Fruit fly (Drosophila melanogaster) whole organism, prepupa: ENCODE results near the gene Octbeta1R.

Source experiments
- Blimp-1 ChIP-seq: fragments of 200-800 bp; sonication (Bioruptor generic); optimal IDR thresholded peaks from 3 replicates; lab custom pipeline; 2017; ENCODE audit warnings: missing biosample characterization, missing genetic modification characterization, mild to moderate bottlenecking, moderate library complexity, missing genetic modification reagents
- CG10631 ChIP-seq: fragments of 200-800 bp; sonication (Bioruptor generic); optimal IDR thresholded peaks from 2 replicates; lab custom pipeline; 2016; ENCODE audit warnings: missing biosample characterization, missing genetic modification characterization
- CG10669 ChIP-seq: fragments of 200-800 bp; sonication (Bioruptor generic); optimal IDR thresholded peaks from 3 replicates; lab custom pipeline; 2018; ENCODE audit warnings: missing biosample characterization, mild to moderate bottlenecking, missing genetic modification characterization, moderate library complexity
- CG11294 ChIP-seq: fragments of 200-800 bp; sonication (Bioruptor generic); IDR thresholded peaks from 2 replicates; pipeline ENCODE4 v1.3.6; 2022; ENCODE audit warnings: missing biosample characterization, missing genetic modification characterization
- CG11902 ChIP-seq: fragments of 200-800 bp; sonication (Bioruptor generic); optimal IDR thresholded peaks from 3 replicates; lab custom pipeline; 2016; ENCODE audit warnings: missing biosample characterization, missing genetic modification characterization
- CG15336 ChIP-seq: fragments of 200-800 bp; sonication (Bioruptor generic); IDR thresholded peaks from 2 replicates; pipeline ENCODE4 v1.3.6; 2022; ENCODE audit warnings: missing biosample characterization, missing genetic modification characterization
- CG16779 ChIP-seq: fragments of 200-800 bp; sonication (Bioruptor generic); optimal IDR thresholded peaks from 3 replicates; lab custom pipeline; 2017; ENCODE audit warnings: missing biosample characterization, mild to moderate bottlenecking, missing genetic modification characterization
- CG3032 ChIP-seq: fragments of 200-800 bp; optimal IDR thresholded peaks from 2 replicates; lab custom pipeline; 2019; ENCODE audit warnings: missing biosample characterization, mild to moderate bottlenecking, missing genetic modification characterization, moderate library complexity
- CG31627 ChIP-seq: fragments of 200-800 bp; sonication (Bioruptor generic); optimal IDR thresholded peaks from 3 replicates; lab custom pipeline; 2016; ENCODE audit warnings: missing biosample characterization, missing genetic modification characterization
- CG32006 ChIP-seq: fragments of 200-800 bp; sonication (Bioruptor generic); optimal IDR thresholded peaks from 3 replicates; lab custom pipeline; 2017; ENCODE audit warnings: missing biosample characterization, mild to moderate bottlenecking, missing genetic modification characterization
- CG34406 ChIP-seq: fragments of 200-800 bp; sonication (Bioruptor generic); optimal IDR thresholded peaks from 3 replicates; lab custom pipeline; 2016; ENCODE audit warnings: missing biosample characterization, missing genetic modification characterization
- CG3919 ChIP-seq: fragments of 200-800 bp; sonication (Bioruptor generic); optimal IDR thresholded peaks from 3 replicates; lab custom pipeline; 2016; ENCODE audit warnings: missing biosample characterization, missing genetic modification characterization
- CG4318 ChIP-seq: fragments of 200-800 bp; sonication (Bioruptor generic); optimal IDR thresholded peaks from 3 replicates; lab custom pipeline; 2017; ENCODE audit warnings: missing biosample characterization, mild to moderate bottlenecking, missing genetic modification characterization
- CG6163 ChIP-seq: fragments of 200-800 bp; sonication (Bioruptor generic); IDR thresholded peaks from 3 replicates; pipeline ENCODE4 v1.3.6; 2022; ENCODE audit warnings: missing biosample characterization, missing genetic modification characterization
- CG6276 ChIP-seq: fragments of 200-800 bp; sonication (Bioruptor generic); optimal IDR thresholded peaks from 2 replicates; lab custom pipeline; 2017; ENCODE audit warnings: missing biosample characterization, mild to moderate bottlenecking, missing genetic modification characterization
- CG6792 ChIP-seq: fragments of 200-800 bp; sonication (Bioruptor generic); optimal IDR thresholded peaks from 3 replicates; lab custom pipeline; 2016; ENCODE audit warnings: missing biosample characterization, missing genetic modification characterization
- CG6854 ChIP-seq: fragments of 200-800 bp; sonication (Bioruptor generic); optimal IDR thresholded peaks from 2 replicates; lab custom pipeline; 2017; ENCODE audit warnings: missing biosample characterization, mild to moderate bottlenecking, missing genetic modification characterization
- CG7368 ChIP-seq: fragments of 200-800 bp; sonication (Bioruptor generic); optimal IDR thresholded peaks from 3 replicates; lab custom pipeline; 2016; ENCODE audit warnings: missing biosample characterization, missing genetic modification characterization
- CG8119 ChIP-seq: fragments of 200-800 bp; sonication (Bioruptor generic); IDR thresholded peaks from 3 replicates; pipeline ENCODE4 v1.3.6; 2022; ENCODE audit warnings: missing biosample characterization, missing genetic modification characterization
- CG8319 ChIP-seq: fragments of 200-800 bp; sonication (Bioruptor generic); optimal IDR thresholded peaks from 3 replicates; lab custom pipeline; 2016; ENCODE audit warnings: missing biosample characterization, missing genetic modification characterization
- CG8632 ChIP-seq: fragments of 200-800 bp; sonication (Bioruptor generic); optimal IDR thresholded peaks from 3 replicates; lab custom pipeline; 2016; ENCODE audit warnings: missing biosample characterization, missing genetic modification characterization
- CG9139 ChIP-seq: fragments of 200-800 bp; sonication (Bioruptor generic); optimal IDR thresholded peaks from 3 replicates; lab custom pipeline; 2017; ENCODE audit warnings: missing biosample characterization, mild to moderate bottlenecking, missing genetic modification characterization
- Eip75B ChIP-seq: fragments of 200-800 bp; sonication (Bioruptor generic); optimal IDR thresholded peaks from 3 replicates; lab custom pipeline; 2016; ENCODE audit warnings: missing biosample characterization, missing genetic modification characterization
- Eip78C ChIP-seq: fragments of 200-800 bp; sonication (Bioruptor generic); peaks from one replicate; lab custom pipeline; 2016; ENCODE audit warnings: missing biosample characterization, missing genetic modification characterization
- Eip93F ChIP-seq: fragments of 200-800 bp; sonication (Bioruptor generic); optimal IDR thresholded peaks from 2 replicates; lab custom pipeline; 2016; ENCODE audit warnings: missing biosample characterization, mild to moderate bottlenecking, missing genetic modification characterization
- Ets21C ChIP-seq: fragments of 200-800 bp; sonication (Bioruptor generic); optimal IDR thresholded peaks from 3 replicates; lab custom pipeline; 2016; ENCODE audit warnings: missing biosample characterization, missing genetic modification characterization
- Ets96B ChIP-seq: fragments of 200-800 bp; optimal IDR thresholded peaks from 2 replicates; lab custom pipeline; 2019; ENCODE audit warnings: missing biosample characterization, mild to moderate bottlenecking, missing genetic modification characterization, moderate library complexity
- Gug ChIP-seq: fragments of 200-800 bp; sonication (Bioruptor generic); IDR thresholded peaks from 2 replicates; pipeline ENCODE4 v1.3.6; 2022; ENCODE audit warnings: missing biosample characterization, missing genetic modification characterization
- Hr38 ChIP-seq: sonication (Bioruptor generic); optimal IDR thresholded peaks from 2 replicates; lab custom pipeline; 2016; ENCODE audit warnings: missing biosample characterization, missing genetic modification characterization
- Hr4 ChIP-seq: fragments of 200-800 bp; sonication (Bioruptor generic); optimal IDR thresholded peaks from 3 replicates; lab custom pipeline; 2016; ENCODE audit warnings: missing biosample characterization, missing genetic modification characterization
- Lpt ChIP-seq: fragments of 200-800 bp; sonication (Bioruptor generic); optimal IDR thresholded peaks from 3 replicates; lab custom pipeline; 2016; ENCODE audit warnings: missing biosample characterization, missing genetic modification characterization
- Met ChIP-seq: fragments of 200-800 bp; sonication (Bioruptor generic); optimal IDR thresholded peaks from 3 replicates; lab custom pipeline; 2016; ENCODE audit warnings: missing biosample characterization, missing genetic modification characterization
- Smox ChIP-seq: fragments of 200-800 bp; sonication (Bioruptor generic); optimal IDR thresholded peaks from 3 replicates; lab custom pipeline; 2016; ENCODE audit warnings: missing biosample characterization, missing genetic modification characterization
- Sox14 ChIP-seq: fragments of 200-800 bp; sonication (Bioruptor generic); optimal IDR thresholded peaks from 3 replicates; lab custom pipeline; 2016; ENCODE audit warnings: missing biosample characterization, missing genetic modification characterization
- Sox15 ChIP-seq: fragments of 200-800 bp; sonication (Bioruptor generic); optimal IDR thresholded peaks from 3 replicates; lab custom pipeline; 2016; ENCODE audit warnings: missing biosample characterization, missing genetic modification characterization
- achi ChIP-seq: fragments of 200-800 bp; sonication (Bioruptor generic); optimal IDR thresholded peaks from 3 replicates; lab custom pipeline; 2016; ENCODE audit warnings: missing biosample characterization, missing genetic modification characterization
- acj6 ChIP-seq: fragments of 200-800 bp; sonication (Bioruptor generic); optimal IDR thresholded peaks from 3 replicates; lab custom pipeline; 2016; ENCODE audit warnings: missing biosample characterization, missing genetic modification characterization
- cyc ChIP-seq: fragments of 200-800 bp; sonication (Bioruptor generic); optimal IDR thresholded peaks from 3 replicates; lab custom pipeline; 2016; ENCODE audit warnings: missing biosample characterization, missing genetic modification characterization
- dsx ChIP-seq: fragments of 200-800 bp; optimal IDR thresholded peaks from 3 replicates; lab custom pipeline; 2019; ENCODE audit warnings: missing biosample characterization, mild to moderate bottlenecking, missing genetic modification characterization, moderate library complexity; ENCODE audit not compliant: poor library complexity, severe bottlenecking
- eg ChIP-seq: fragments of 200-800 bp; sonication (Bioruptor generic); IDR thresholded peaks from 3 replicates; pipeline ENCODE4 v1.3.6; 2022; ENCODE audit warnings: missing biosample characterization, missing genetic modification characterization
- esn ChIP-seq: fragments of 200-800 bp; sonication (Bioruptor generic); optimal IDR thresholded peaks from 2 replicates; lab custom pipeline; 2016; ENCODE audit warnings: missing biosample characterization, mild to moderate bottlenecking, missing genetic modification characterization, moderate library complexity
- fd59A ChIP-seq: fragments of 200-800 bp; sonication (Bioruptor generic); optimal IDR thresholded peaks from 2 replicates; lab custom pipeline; 2017; ENCODE audit warnings: missing biosample characterization, mild to moderate bottlenecking, missing genetic modification characterization, missing genetic modification reagents
- fd85E ChIP-seq: fragments of 200-800 bp; sonication (Bioruptor generic); optimal IDR thresholded peaks from 3 replicates; lab custom pipeline; 2016; ENCODE audit warnings: missing biosample characterization, missing genetic modification characterization
- fkh ChIP-seq: fragments of 200-800 bp; sonication (Bioruptor generic); optimal IDR thresholded peaks from 3 replicates; lab custom pipeline; 2017; ENCODE audit warnings: missing biosample characterization, mild to moderate bottlenecking, missing genetic modification characterization, moderate library complexity
- lz ChIP-seq: fragments of 200-800 bp; sonication (Bioruptor generic); optimal IDR thresholded peaks from 3 replicates; lab custom pipeline; 2016; ENCODE audit warnings: missing biosample characterization, missing genetic modification characterization
- net ChIP-seq: fragments of 200-800 bp; sonication (Bioruptor generic); optimal IDR thresholded peaks from 3 replicates; lab custom pipeline; 2016; ENCODE audit warnings: missing biosample characterization, missing genetic modification characterization
- pdm3 ChIP-seq: fragments of 200-800 bp; sonication (Bioruptor generic); optimal IDR thresholded peaks from 3 replicates; lab custom pipeline; 2016; ENCODE audit warnings: missing biosample characterization, missing genetic modification characterization
- spab ChIP-seq: fragments of 200-800 bp; sonication (Bioruptor generic); optimal IDR thresholded peaks from 2 replicates; lab custom pipeline; 2017; ENCODE audit warnings: missing biosample characterization, mild to moderate bottlenecking, missing genetic modification characterization, missing genetic modification reagents
- ss ChIP-seq, 2 experiments: fragments of 200-800 bp; sonication (Bioruptor generic); optimal IDR thresholded peaks; 2 replicates in 1 of 2; 3 replicates in 1 of 2; lab custom pipeline; 2017 to 2018; ENCODE audit warnings: mild to moderate bottlenecking in 2 of 2, missing biosample characterization in 2 of 2, missing genetic modification characterization in 2 of 2, moderate library complexity in 1 of 2
- svp ChIP-seq: fragments of 200-800 bp; sonication (Bioruptor generic); peaks from one replicate; lab custom pipeline; 2016; ENCODE audit warnings: missing biosample characterization, missing genetic modification characterization
- vri ChIP-seq: fragments of 200-800 bp; sonication (Bioruptor generic); optimal IDR thresholded peaks from 3 replicates; lab custom pipeline; 2016; ENCODE audit warnings: missing biosample characterization, mild to moderate bottlenecking, missing genetic modification characterization

Gene Octbeta1R

dm6 chr3R:22497025-22497424 lies at the start of gene Octbeta1R:
Octbeta1R (plus strand) TSS chr3R:22497215.
- no peak for TF ChIP-seq fd59A (GFP tag; lab: Kevin White, UChicago)
- TF ChIP-seq CG11294 (GFP tag; lab: Robert Waterston, UW): no peak
- no peak for TF ChIP-seq Eip75B (GFP tag; lab: Kevin White, UChicago)
- no peak for TF ChIP-seq CG3032
- TF ChIP-seq CG8632: no peak
- TF ChIP-seq CG6163: no peak
- no peak for TF ChIP-seq Blimp-1 (GFP tag; lab: Kevin White, UChicago)
- no peak for TF ChIP-seq CG7368
- TF ChIP-seq CG6276 (GFP tag; lab: Kevin White, UChicago): no peak
- TF ChIP-seq Sox15: no peak
- TF ChIP-seq Ets96B (tag; lab: Kevin White, UChicago): no peak
- no peak for TF ChIP-seq CG32006 (GFP tag; lab: Kevin White, UChicago)
- no peak for TF ChIP-seq Met (GFP tag; lab: Kevin White, UChicago)
- TF ChIP-seq CG6854 (GFP tag; lab: Kevin White, UChicago): no peak
- TF ChIP-seq net (GFP tag; lab: Kevin White, UChicago): no peak
- no peak for TF ChIP-seq cyc (GFP tag; lab: Kevin White, UChicago)
- no peak for TF ChIP-seq ss (GFP tag; optimal IDR thresholded peaks at IDR 0.05; lab: Kevin White, UChicago)
- no peak for TF ChIP-seq vri (GFP tag; lab: Kevin White, UChicago)

- TF ChIP-seq CG16779 (no peak), spab (GFP tag; lab: Kevin White, UChicago) (no peak), dsx (no peak), fkh (GFP tag; lab: Kevin White, UChicago) (peak; percentile 100), CG4318 (GFP tag; lab: Kevin White, UChicago) (peak; percentile 27), svp (GFP tag; lab: Kevin White, UChicago) (peak; percentile 54), Eip93F (GFP tag; lab: Kevin White, UChicago) (no peak), CG10669 (GFP tag; lab: Kevin White, UChicago) (no peak), achi (GFP tag; lab: Kevin White, UChicago) (peak; percentile 24), CG11294 (GFP tag; lab: Robert Waterston, UW) (no peak), eg (GFP tag; lab: Robert Waterston, UW) (peak; percentile 83), CG3032 (peak; percentile 6), Gug (GFP tag; lab: Robert Waterston, UW) (peak; percentile 51), vri (GFP tag; lab: Kevin White, UChicago) (peak; percentile 18), CG32006 (GFP tag; lab: Kevin White, UChicago) (peak; percentile 55), CG10631 (peak; percentile 25), esn (GFP tag; lab: Kevin White, UChicago) (no peak), CG6163 (peak; percentile 74), Met (GFP tag; lab: Kevin White, UChicago) (peak; percentile 5), CG8319 (GFP tag; lab: Kevin White, UChicago) (no peak), CG34406 (GFP tag; lab: Kevin White, UChicago) (peak; percentile 13), cyc (GFP tag; lab: Kevin White, UChicago) (no peak), Eip78C (GFP tag; lab: Kevin White, UChicago) (no peak), fd85E (no peak), acj6 (GFP tag; lab: Kevin White, UChicago) (no peak), Hr4 (GFP tag; lab: Kevin White, UChicago) (no peak), CG9139 (GFP tag; lab: Kevin White, UChicago) (peak; percentile 18), CG6792 (GFP tag; lab: Kevin White, UChicago) (no peak), Sox14 (GFP tag; lab: Kevin White, UChicago) (peak; percentile 18), Lpt (no peak), Ets96B (tag; lab: Kevin White, UChicago) (no peak), CG31627 (no peak), CG3919 (GFP tag; lab: Kevin White, UChicago) (peak; percentile 18), Hr38 (GFP tag; lab: Kevin White, UChicago) (no peak), lz (GFP tag; lab: Kevin White, UChicago) (no peak), CG8119 (peak; percentile 73; the same call in 1 of the 3 replicates), pdm3 (no peak), Ets21C (GFP tag; lab: Kevin White, UChicago) (no peak), CG15336 (GFP tag; lab: Robert Waterston, UW) (no peak), Smox (GFP tag; lab: Kevin White, UChicago) (no peak), CG11902 (GFP tag; lab: Kevin White, UChicago) (no peak)
Observed at dm6 chr3R:22447874-22448254, 49.2 kb upstream of the Octbeta1R start, which contains the start of gene CG34376. CG34376 (plus strand) TSS chr3R:22448099.
